Worm (Caenorhabditis elegans) whole organism, early embryonic: Measurements from ENCODE around the gene C25G4.17.

Experiments used
- B0310.2 ChIP-seq: sonication (generic microtip); optimal IDR thresholded peaks from 2 replicates; lab custom pipeline; 2016; ENCODE audit warnings: mild to moderate bottlenecking, missing genetic modification characterization, missing compliant biosample characterization
- F13C5.2 ChIP-seq: sonication (generic microtip); optimal IDR thresholded peaks from 2 replicates; lab custom pipeline; 2017; ENCODE audit warnings: mild to moderate bottlenecking, missing genetic modification characterization, inconsistent platforms, missing compliant biosample characterization
- ama-1 ChIP-seq: fragments of 150-350 bp; optimal IDR thresholded peaks from 2 replicates; lab custom pipeline; 2014
- ceh-13 ChIP-seq: fragments of 200-800 bp; sonication (Bioruptor generic); optimal IDR thresholded peaks from 2 replicates; lab custom pipeline; 2018; ENCODE audit warnings: mild to moderate bottlenecking, missing genetic modification characterization, missing compliant biosample characterization
- ceh-36 ChIP-seq: sonication (generic microtip); optimal IDR thresholded peaks from 2 replicates; lab custom pipeline; 2016; ENCODE audit warnings: missing genetic modification characterization, inconsistent platforms, missing compliant biosample characterization
- ets-7 ChIP-seq: sonication (generic microtip); optimal IDR thresholded peaks from 2 replicates; lab custom pipeline; 2016; ENCODE audit warnings: missing genotype, missing genetic modification characterization, missing compliant biosample characterization
- hmbx-1 ChIP-seq: sonication (generic microtip); optimal IDR thresholded peaks from 2 replicates; lab custom pipeline; 2016; ENCODE audit warnings: mild to moderate bottlenecking, missing genetic modification characterization, missing compliant biosample characterization
- hmg-4 ChIP-seq: fragments of 200-800 bp; sonication (Bioruptor generic); optimal IDR thresholded peaks from 2 replicates; lab custom pipeline; 2018; ENCODE audit warnings: mild to moderate bottlenecking, missing genetic modification characterization, missing compliant biosample characterization
- hnd-1 ChIP-seq: sonication (generic microtip); optimal IDR thresholded peaks from 2 replicates; lab custom pipeline; 2016; ENCODE audit warnings: missing genetic modification characterization, missing compliant biosample characterization
- sea-1 ChIP-seq: fragments of 200-800 bp; sonication (Bioruptor generic); conservative IDR thresholded peaks from 2 replicates; pipeline ENCODE4 v1.3.6; 2022; ENCODE audit warnings: missing genetic modification characterization, missing compliant biosample characterization
- tbx-11 ChIP-seq: fragments of 200-800 bp; sonication (Bioruptor generic); IDR thresholded peaks from 2 replicates; pipeline ENCODE4 v1.3.6; 2022; ENCODE audit warnings: missing genetic modification characterization, missing compliant biosample characterization
- tbx-37 ChIP-seq: fragments of 200-800 bp; sonication (Bioruptor generic); conservative IDR thresholded peaks from 2 replicates; pipeline ENCODE4 v1.3.6; 2022; ENCODE audit warnings: missing genetic modification reagents, missing genetic modification characterization, missing compliant biosample characterization

ce11 chrIV:12429504-12429903, 12.3 kb upstream of the C25G4.17 start:
- no peak for TF ChIP-seq sea-1 (GFP tag; lab: Robert Waterston, UW)
- TF ChIP-seq hmg-4 (GFP tag; lab: Kevin White, UChicago), result no peak
- TF ChIP-seq ama-1 (lab: Kevin White, UChicago), result no peak
- TF ChIP-seq ceh-13 (GFP tag; lab: Kevin White, UChicago), result no peak
- TF ChIP-seq ets-7, result no peak
- TF ChIP-seq F13C5.2 (tag; lab: Kevin White, UChicago), result no peak
- TF ChIP-seq tbx-37 (GFP tag; lab: Robert Waterston, UW), result no peak
- TF ChIP-seq B0310.2 (tag; lab: Kevin White, UChicago), result no peak
- TF ChIP-seq tbx-11, result no peak
- no peak for TF ChIP-seq hnd-1 (tag; lab: Kevin White, UChicago)
- TF ChIP-seq ceh-36 (tag; lab: Kevin White, UChicago), result no peak
- TF ChIP-seq hmbx-1 (tag; lab: Kevin White, UChicago), result no peak
